Worm (Caenorhabditis elegans) whole organism, L3 larva: ENCODE data around the gene mccc-1.

ENCODE experiments used
- aly-2 ChIP-seq: fragments of 150-350 bp; optimal IDR thresholded peaks from 2 replicates; lab custom pipeline; 2014; ENCODE audit warnings: missing biosample characterization, missing genetic modification characterization
- ama-1 ChIP-seq: fragments of 150-350 bp; optimal IDR thresholded peaks from 2 replicates; lab custom pipeline; 2018
- ceh-16 ChIP-seq: sonication (generic microtip); optimal IDR thresholded peaks from 2 replicates; lab custom pipeline; 2017; ENCODE audit warnings: missing biosample characterization, missing genetic modification characterization
- ceh-82 ChIP-seq: fragments of 150-350 bp; optimal IDR thresholded peaks from 2 replicates; lab custom pipeline; 2014; ENCODE audit warnings: missing biosample characterization, missing genetic modification characterization
- ceh-9 ChIP-seq: sonication (generic microtip); optimal IDR thresholded peaks from 2 replicates; lab custom pipeline; 2018; ENCODE audit warnings: missing biosample characterization, missing genetic modification characterization
- daf-12 ChIP-seq: fragments of 150-350 bp; optimal IDR thresholded peaks from 2 replicates; lab custom pipeline; 2014; ENCODE audit warnings: missing biosample characterization, missing genetic modification reagents, missing genetic modification characterization
- egl-5 ChIP-seq: fragments of 150-350 bp; optimal IDR thresholded peaks from 2 replicates; lab custom pipeline; 2017; ENCODE audit warnings: missing biosample characterization, missing genetic modification reagents, missing genetic modification characterization, inconsistent platforms
- elt-1 ChIP-seq: fragments of 150-350 bp; optimal IDR thresholded peaks from 2 replicates; lab custom pipeline; 2014; ENCODE audit warnings: missing biosample characterization, missing genetic modification characterization
- elt-2 ChIP-seq: sonication (generic microtip); optimal IDR thresholded peaks from 2 replicates; lab custom pipeline; 2016; ENCODE audit warnings: missing genetic modification reagents, mild to moderate bottlenecking, missing genetic modification characterization, missing compliant biosample characterization
- eor-1 ChIP-seq, 2 experiments: fragments of 150-350 bp; optimal IDR thresholded peaks; 2 replicates each; lab custom pipeline; 2014 to 2018; ENCODE audit warnings: missing biosample characterization in 2 of 2, missing genetic modification characterization in 2 of 2
- fkh-10 ChIP-seq: sonication (generic microtip); optimal IDR thresholded peaks from 2 replicates; lab custom pipeline; 2017; ENCODE audit warnings: missing biosample characterization, missing genetic modification reagents, missing genetic modification characterization
- fkh-2 ChIP-seq: fragments of 150-350 bp; optimal IDR thresholded peaks from 2 replicates; lab custom pipeline; 2014; ENCODE audit warnings: missing biosample characterization, missing genetic modification reagents, missing genetic modification characterization
- fos-1 ChIP-seq: fragments of 150-350 bp; optimal IDR thresholded peaks from 2 replicates; lab custom pipeline; 2014; ENCODE audit warnings: missing biosample characterization, missing genetic modification characterization
- jun-1 ChIP-seq: fragments of 150-350 bp; optimal IDR thresholded peaks from 2 replicates; lab custom pipeline; 2014; ENCODE audit warnings: missing biosample characterization, missing genetic modification reagents, missing genetic modification characterization
- lin-15B ChIP-seq: fragments of 150-350 bp; optimal IDR thresholded peaks from 2 replicates; lab custom pipeline; 2014; ENCODE audit warnings: missing biosample characterization, missing genetic modification characterization
- lin-39 ChIP-seq: fragments of 150-350 bp; optimal IDR thresholded peaks from 2 replicates; lab custom pipeline; 2018; ENCODE audit warnings: missing biosample characterization, missing genetic modification reagents, missing genetic modification characterization
- lsy-12 ChIP-seq: sonication (generic microtip); optimal IDR thresholded peaks from 2 replicates; lab custom pipeline; 2016; ENCODE audit warnings: mild to moderate bottlenecking, missing genetic modification characterization, missing compliant biosample characterization
- mdl-1 ChIP-seq: fragments of 150-350 bp; optimal IDR thresholded peaks from 2 replicates; lab custom pipeline; 2014; ENCODE audit warnings: missing biosample characterization, missing genetic modification characterization
- mml-1 ChIP-seq: fragments of 150-350 bp; sonication (generic microtip); optimal IDR thresholded peaks from 3 replicates; lab custom pipeline; 2014; ENCODE audit warnings: missing biosample characterization, missing genetic modification characterization
- nfya-1 ChIP-seq: sonication (generic microtip); optimal IDR thresholded peaks from 2 replicates; lab custom pipeline; 2017; ENCODE audit warnings: missing genetic modification characterization, mild to moderate bottlenecking, missing compliant biosample characterization, antibody characterized with exemption, moderate library complexity; ENCODE audit not compliant: insufficient read depth
- nhr-11 ChIP-seq: fragments of 150-350 bp; optimal IDR thresholded peaks from 2 replicates; lab custom pipeline; 2014; ENCODE audit warnings: missing biosample characterization, missing genetic modification characterization
- nhr-23 ChIP-seq: fragments of 150-350 bp; optimal IDR thresholded peaks from 2 replicates; lab custom pipeline; 2014; ENCODE audit warnings: missing biosample characterization, missing genetic modification reagents, missing genetic modification characterization
- nhr-25 ChIP-seq: sonication (generic microtip); optimal IDR thresholded peaks from 2 replicates; lab custom pipeline; 2017; ENCODE audit warnings: missing biosample characterization, missing genetic modification characterization
- nhr-43 ChIP-seq: sonication (generic microtip); optimal IDR thresholded peaks from 2 replicates; lab custom pipeline; 2016; ENCODE audit warnings: mild to moderate bottlenecking, missing genetic modification characterization, missing compliant biosample characterization; ENCODE audit not compliant: poor library complexity, severe bottlenecking
- nhr-67 ChIP-seq: fragments of 150-350 bp; optimal IDR thresholded peaks from 2 replicates; lab custom pipeline; 2014; ENCODE audit warnings: missing biosample characterization, missing genetic modification characterization
- nhr-76 ChIP-seq: fragments of 150-350 bp; sonication (generic microtip); optimal IDR thresholded peaks from 5 replicates; lab custom pipeline; 2014; ENCODE audit warnings: missing biosample characterization, missing genetic modification characterization
- nhr-77 ChIP-seq: fragments of 150-350 bp; optimal IDR thresholded peaks from 2 replicates; lab custom pipeline; 2014; ENCODE audit warnings: missing biosample characterization, missing genetic modification characterization
- pha-4 ChIP-seq: fragments of 150-350 bp; optimal IDR thresholded peaks from 2 replicates; lab custom pipeline; 2014; ENCODE audit warnings: missing biosample characterization, missing genetic modification reagents, missing genetic modification characterization
- pqm-1 ChIP-seq: fragments of 150-350 bp; optimal IDR thresholded peaks from 2 replicates; lab custom pipeline; 2017; ENCODE audit warnings: missing biosample characterization, missing genetic modification characterization, inconsistent platforms
- skn-1 ChIP-seq: fragments of 150-350 bp; optimal IDR thresholded peaks from 2 replicates; lab custom pipeline; 2014; ENCODE audit warnings: missing biosample characterization, missing genetic modification characterization
- tbx-2 ChIP-seq: sonication (generic microtip); optimal IDR thresholded peaks from 2 replicates; lab custom pipeline; 2016; ENCODE audit warnings: mild to moderate bottlenecking, missing genetic modification characterization, missing compliant biosample characterization
- unc-39 ChIP-seq: sonication (generic microtip); optimal IDR thresholded peaks from 4 replicates; lab custom pipeline; 2017; ENCODE audit warnings: missing biosample characterization, missing genetic modification characterization
- unc-62 ChIP-seq: fragments of 150-350 bp; sonication (generic microtip); optimal IDR thresholded peaks from 4 replicates; lab custom pipeline; 2014; ENCODE audit warnings: missing biosample characterization, missing genetic modification reagents, missing genetic modification characterization
- zag-1 ChIP-seq: fragments of 150-350 bp; optimal IDR thresholded peaks from 2 replicates; lab custom pipeline; 2014; ENCODE audit warnings: missing biosample characterization, missing genetic modification characterization
- ztf-11 ChIP-seq: fragments of 150-350 bp; optimal IDR thresholded peaks from 2 replicates; lab custom pipeline; 2014; ENCODE audit warnings: missing biosample characterization, missing genetic modification characterization

Gene mccc-1

ce11 chrIV:9913064-9913463 is 28.7 kb downstream of the mccc-1 start:
- TF ChIP-seq pqm-1 (tag; lab: Kevin White, UChicago) (no peak), mml-1 (tag; lab: Kevin White, UChicago) (no peak), nhr-43 (tag; lab: Kevin White, UChicago) (peak; percentile 4), nhr-25 (tag; lab: Kevin White, UChicago) (peak; percentile 55), zag-1 (tag; lab: Kevin White, UChicago) (no peak), nhr-23 (tag; lab: Kevin White, UChicago) (peak; percentile 10), nhr-11 (tag; lab: Kevin White, UChicago) (no peak), fos-1 (tag; lab: Kevin White, UChicago) (no peak)

- TF ChIP-seq daf-12 (tag; lab: Kevin White, UChicago) (no peak), nhr-25 (tag; lab: Kevin White, UChicago) (peak; percentile 55), lin-39 (tag; lab: Kevin White, UChicago) (no peak), nhr-77 (tag; lab: Kevin White, UChicago) (no peak), pha-4 (tag; lab: Kevin White, UChicago) (no peak), nfya-1 (tag; lab: Kevin White, UChicago) (peak; percentile 81)
Measured at ce11 chrIV:9915128-9915527, 30.8 kb downstream of the mccc-1 start.

- no peak for TF ChIP-seq jun-1 (tag; lab: Kevin White, UChicago)
- no peak for TF ChIP-seq nhr-77 (tag; lab: Kevin White, UChicago)
- TF ChIP-seq tbx-2: no peak
- no peak for TF ChIP-seq aly-2
- TF ChIP-seq mdl-1 (tag; lab: Kevin White, UChicago): no peak
- no peak for TF ChIP-seq unc-62 (GFP tag; lab: Kevin White, UChicago)
- TF ChIP-seq elt-1 (tag; lab: Kevin White, UChicago): no peak
- TF ChIP-seq fkh-2 (tag; lab: Kevin White, UChicago): no peak
- no peak for TF ChIP-seq ceh-9
- no peak for TF ChIP-seq ztf-11 (tag; lab: Kevin White, UChicago)
- TF ChIP-seq ama-1 (lab: Kevin White, UChicago): no peak
- no peak for TF ChIP-seq unc-39
- no peak for TF ChIP-seq elt-2 (tag; lab: Kevin White, UChicago)
- TF ChIP-seq ceh-82 (tag; lab: Kevin White, UChicago): no peak
- no peak for TF ChIP-seq nhr-11 (tag; lab: Kevin White, UChicago)
- TF ChIP-seq nhr-67: no peak
Measured at ce11 chrIV:9916224-9916623, 31.9 kb downstream of the mccc-1 start, which contains the start of gene bed-3. Gene bed-3, plus strand, starts transcription at chrIV:9916524.

ce11 chrIV:9918021-9918420 is 33.7 kb downstream of the mccc-1 start:
- TF ChIP-seq lsy-12 (no peak), jun-1 (tag; lab: Kevin White, UChicago) (no peak), fkh-10 (GFP tag; lab: Kevin White, UChicago) (no peak), nfya-1 (tag; lab: Kevin White, UChicago) (peak; percentile 4), nhr-23 (tag; lab: Kevin White, UChicago) (peak; percentile 28), nhr-43 (tag; lab: Kevin White, UChicago) (peak; percentile 65), daf-12 (tag; lab: Kevin White, UChicago) (no peak), eor-1 (tag; optimal IDR thresholded peaks at IDR 0.05; lab: Kevin White, UChicago) (no peak), nhr-25 (tag; lab: Kevin White, UChicago) (peak; percentile 60)

ce11 chrIV:9920426-9920825 is 36.1 kb downstream of the mccc-1 start:
- TF ChIP-seq nhr-43 (tag; lab: Kevin White, UChicago) (no peak), nhr-67 (no peak), ceh-16 (tag; lab: Kevin White, UChicago) (no peak), nfya-1 (tag; lab: Kevin White, UChicago) (no peak), nhr-76 (tag; lab: Kevin White, UChicago) (no peak), lsy-12 (no peak), lin-15B (tag; lab: Kevin White, UChicago) (no peak), unc-39 (no peak), skn-1 (no peak), nhr-77 (tag; lab: Kevin White, UChicago) (no peak), egl-5 (tag; lab: Kevin White, UChicago) (no peak)
